Worm (Caenorhabditis elegans) whole organism, mixed stage, embryonic: Measurements from ENCODE around the gene idh-1.

Experiments used
- M03D4.4 ChIP-seq: sonication (generic microtip); optimal IDR thresholded peaks from 2 replicates; lab custom pipeline; 2017; ENCODE audit warnings: mild to moderate bottlenecking, missing genetic modification characterization, missing compliant biosample characterization
- bed-3 ChIP-seq: fragments of 200-800 bp; sonication (Bioruptor generic); optimal IDR thresholded peaks from 3 replicates; lab custom pipeline; 2018; ENCODE audit warnings: mild to moderate bottlenecking, missing genetic modification characterization, moderate library complexity, missing compliant biosample characterization
- blmp-1 ChIP-seq: fragments of 150-350 bp; optimal IDR thresholded peaks from 2 replicates; lab custom pipeline; 2014; ENCODE audit warnings: missing biosample characterization, missing genetic modification characterization
- ceh-39 ChIP-seq: fragments of 150-350 bp; optimal IDR thresholded peaks from 2 replicates; lab custom pipeline; 2014; ENCODE audit warnings: missing biosample characterization, missing genetic modification characterization
- ceh-43 ChIP-seq: fragments of 200-800 bp; sonication (Bioruptor generic); optimal IDR thresholded peaks from 2 replicates; lab custom pipeline; 2018; ENCODE audit warnings: mild to moderate bottlenecking, missing genetic modification characterization, moderate library complexity, missing compliant biosample characterization
- ceh-83 ChIP-seq: fragments of 200-800 bp; sonication (Bioruptor generic); optimal IDR thresholded peaks from 2 replicates; lab custom pipeline; 2018; ENCODE audit warnings: mild to moderate bottlenecking, missing genetic modification characterization, missing compliant biosample characterization
- cnd-1 ChIP-seq: fragments of 200-800 bp; sonication (Bioruptor generic); optimal IDR thresholded peaks from 2 replicates; lab custom pipeline; 2018; ENCODE audit warnings: mild to moderate bottlenecking, missing genetic modification characterization, missing compliant biosample characterization
- drap-1 ChIP-seq: fragments of 200-800 bp; sonication (Bioruptor generic); optimal IDR thresholded peaks from 3 replicates; lab custom pipeline; 2018; ENCODE audit warnings: mild to moderate bottlenecking, missing genetic modification characterization, missing compliant biosample characterization
- elt-1 ChIP-seq: sonication (generic microtip); optimal IDR thresholded peaks from 2 replicates; lab custom pipeline; 2017; ENCODE audit warnings: missing genetic modification characterization, mild to moderate bottlenecking, missing compliant biosample characterization, antibody characterized with exemption, moderate library complexity, borderline replicate concordance; ENCODE audit not compliant: insufficient read depth
- elt-3 ChIP-seq: fragments of 150-350 bp; optimal IDR thresholded peaks from 2 replicates; lab custom pipeline; 2014; ENCODE audit warnings: missing biosample characterization, missing genetic modification characterization
- ham-2 ChIP-seq: fragments of 200-800 bp; sonication (Bioruptor generic); optimal IDR thresholded peaks from 2 replicates; lab custom pipeline; 2018; ENCODE audit warnings: mild to moderate bottlenecking, missing genetic modification characterization, missing compliant biosample characterization
- hlh-1 ChIP-seq: fragments of 150-350 bp; optimal IDR thresholded peaks from 2 replicates; lab custom pipeline; 2014; ENCODE audit warnings: missing biosample characterization, missing genetic modification reagents, missing genetic modification characterization
- lin-13 ChIP-seq: fragments of 150-350 bp; optimal IDR thresholded peaks from 2 replicates; lab custom pipeline; 2014; ENCODE audit warnings: missing biosample characterization, missing genetic modification characterization
- lin-32 ChIP-seq: fragments of 200-800 bp; sonication (Bioruptor generic); optimal IDR thresholded peaks from 2 replicates; lab custom pipeline; 2018; ENCODE audit warnings: mild to moderate bottlenecking, missing genetic modification characterization, missing compliant biosample characterization
- lsy-2 ChIP-seq: fragments of 150-350 bp; optimal IDR thresholded peaks from 2 replicates; lab custom pipeline; 2014; ENCODE audit warnings: missing biosample characterization, missing genetic modification characterization
- mab-5 ChIP-seq: fragments of 150-350 bp; optimal IDR thresholded peaks from 2 replicates; lab custom pipeline; 2014; ENCODE audit warnings: missing biosample characterization, missing genetic modification characterization
- mep-1 ChIP-seq: fragments of 150-350 bp; optimal IDR thresholded peaks from 2 replicates; lab custom pipeline; 2017; ENCODE audit warnings: missing biosample characterization, missing genetic modification reagents, missing genetic modification characterization, inconsistent platforms
- mls-2 ChIP-seq: sonication (generic microtip); optimal IDR thresholded peaks from 2 replicates; lab custom pipeline; 2016; ENCODE audit warnings: mild to moderate bottlenecking, missing genetic modification characterization, moderate library complexity, missing compliant biosample characterization
- nhr-2 ChIP-seq: fragments of 150-350 bp; optimal IDR thresholded peaks from 2 replicates; lab custom pipeline; 2014; ENCODE audit warnings: missing biosample characterization, missing genetic modification characterization
- nhr-237 ChIP-seq: fragments of 150-350 bp; optimal IDR thresholded peaks from 2 replicates; lab custom pipeline; 2014; ENCODE audit warnings: missing biosample characterization, missing genetic modification characterization
- nhr-28 ChIP-seq: fragments of 150-350 bp; optimal IDR thresholded peaks from 2 replicates; lab custom pipeline; 2014; ENCODE audit warnings: missing biosample characterization, missing genetic modification characterization
- nhr-76 ChIP-seq: sonication (generic microtip); optimal IDR thresholded peaks from 2 replicates; lab custom pipeline; 2017; ENCODE audit warnings: missing biosample characterization, missing genetic modification characterization
- pha-4 ChIP-seq: fragments of 150-350 bp; optimal IDR thresholded peaks from 2 replicates; lab custom pipeline; 2018; ENCODE audit warnings: missing biosample characterization, missing genetic modification reagents, missing genetic modification characterization
- sem-2 ChIP-seq: fragments of 200-800 bp; sonication (Bioruptor generic); optimal IDR thresholded peaks from 2 replicates; lab custom pipeline; 2018; ENCODE audit warnings: mild to moderate bottlenecking, missing genetic modification characterization, missing compliant biosample characterization
- snpc-4 ChIP-seq: fragments of 150-350 bp; optimal IDR thresholded peaks from 2 replicates; lab custom pipeline; 2014; ENCODE audit warnings: missing biosample characterization, missing genetic modification characterization
- tbx-8 ChIP-seq: fragments of 200-800 bp; sonication (Bioruptor generic); optimal IDR thresholded peaks from 2 replicates; lab custom pipeline; 2018; ENCODE audit warnings: mild to moderate bottlenecking, missing genetic modification characterization, moderate library complexity, missing compliant biosample characterization
- unc-120 ChIP-seq: sonication (generic microtip); optimal IDR thresholded peaks from 2 replicates; lab custom pipeline; 2017; ENCODE audit warnings: missing genetic modification characterization, missing compliant biosample characterization; ENCODE audit not compliant: poor library complexity, severe bottlenecking
- unc-62 ChIP-seq: fragments of 150-350 bp; optimal IDR thresholded peaks from 2 replicates; lab custom pipeline; 2014; ENCODE audit warnings: missing biosample characterization, missing genetic modification reagents, missing genetic modification characterization
- ztf-11 ChIP-seq: fragments of 150-350 bp; optimal IDR thresholded peaks from 2 replicates; lab custom pipeline; 2014; ENCODE audit warnings: missing biosample characterization, missing genetic modification characterization

The idh-1 gene

ce11 chrIV:9440880-9441336, at the start of gene idh-1:
Gene idh-1 (minus strand): TSS chrIV:9441107.
- TF ChIP-seq mab-5 (no peak), hlh-1 (tag; lab: Kevin White, UChicago) (no peak), nhr-237 (no peak), ztf-11 (no peak), unc-120 (tag; lab: Kevin White, UChicago) (no peak), drap-1 (GFP tag; lab: Kevin White, UChicago) (no peak), unc-62 (no peak), ceh-39 (tag; lab: Kevin White, UChicago) (no peak), nhr-28 (tag; lab: Kevin White, UChicago) (no peak), tbx-8 (GFP tag; lab: Kevin White, UChicago) (no peak)
- TF ChIP-seq, all 35 proteins: peak for 0

DNA sequence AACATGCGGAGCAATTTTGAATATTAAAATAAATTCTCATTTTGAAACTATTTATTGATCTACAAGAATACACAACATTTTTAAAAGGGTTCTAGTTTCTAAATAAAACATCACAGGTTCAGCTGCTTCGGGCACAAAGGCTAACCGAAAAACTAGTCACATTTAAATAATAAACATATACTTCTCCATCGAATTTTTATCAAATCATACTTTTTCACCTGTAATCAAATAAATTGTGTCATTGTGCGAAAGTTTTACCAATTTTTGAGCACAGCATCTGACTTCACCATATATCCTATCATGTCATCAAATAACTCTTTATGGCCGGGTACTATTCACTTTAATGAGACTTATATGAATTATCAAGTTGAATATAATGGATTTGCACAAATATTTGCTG, 49.4 kb upstream of the idh-1 start, which contains the start of gene sru-6:
Gene sru-6 (plus strand): TSS at position 301 of the 400 bp plus-strand sequence.
- TF ChIP-seq pha-4 (tag; lab: Kevin White, UChicago) (no peak), M03D4.4 (tag; lab: Kevin White, UChicago) (no peak), lin-13 (tag; lab: Kevin White, UChicago) (no peak), bed-3 (GFP tag; lab: Kevin White, UChicago) (no peak), hlh-1 (tag; lab: Kevin White, UChicago) (no peak), elt-3 (tag; lab: Kevin White, UChicago) (no peak), mep-1 (no peak)

ce11 chrIV:9488315-9488714, 47.4 kb upstream of the idh-1 start, which contains the start of gene sru-1:
Gene sru-1 (plus strand): TSS chrIV:9488615.
- TF ChIP-seq ceh-43 (GFP tag; lab: Kevin White, UChicago) (no peak), blmp-1 (no peak)

DNA sequence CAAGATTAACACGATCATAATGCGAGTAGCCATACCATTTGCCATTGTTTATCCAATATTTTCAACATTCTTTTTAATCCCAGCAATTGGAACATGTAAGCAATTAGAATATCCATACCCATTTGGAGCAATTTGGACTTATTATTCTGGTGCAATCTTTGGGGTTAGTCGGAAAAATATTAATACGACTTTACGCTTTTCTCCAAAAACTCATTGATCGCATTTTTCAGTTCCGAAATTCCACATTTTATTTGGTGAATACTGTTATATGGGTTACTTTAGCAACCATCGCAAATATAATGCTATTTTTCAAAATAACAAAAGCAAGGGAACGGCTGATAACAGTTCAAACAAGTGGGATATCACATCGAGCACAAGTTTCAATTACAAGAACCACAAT, 45.9 kb upstream of the idh-1 start:
- no peak for TF ChIP-seq nhr-237
- no peak for TF ChIP-seq elt-3 (tag; lab: Kevin White, UChicago)

DNA sequence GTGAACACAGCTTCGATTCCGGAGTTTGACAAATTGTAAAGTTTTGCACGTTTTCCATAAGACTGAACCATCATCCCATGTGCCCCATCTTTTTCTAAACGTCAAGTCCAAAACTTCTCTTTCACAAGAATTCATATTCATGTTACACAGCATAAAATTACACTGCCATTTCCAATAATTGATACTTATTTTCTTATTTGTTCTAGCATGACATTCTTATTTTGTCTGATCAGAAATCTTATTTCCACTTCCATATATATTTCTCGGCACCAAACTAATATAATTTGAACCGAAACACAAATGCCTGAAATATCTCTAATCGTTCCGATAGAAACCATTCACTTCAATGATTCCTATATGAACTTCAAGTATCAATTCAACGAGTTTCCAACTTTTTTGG, 45.1 kb upstream of the idh-1 start, which contains the start of gene sru-2:
Gene sru-2 (plus strand): TSS at position 301 of the 400 bp plus-strand sequence.
- TF ChIP-seq unc-62 (no peak), ceh-83 (GFP tag; lab: Kevin White, UChicago) (no peak), bed-3 (GFP tag; lab: Kevin White, UChicago) (no peak), nhr-2 (tag; lab: Kevin White, UChicago) (no peak), snpc-4 (tag; lab: Kevin White, UChicago) (no peak), ham-2 (GFP tag; lab: Kevin White, UChicago) (no peak), cnd-1 (tag; lab: Kevin White, UChicago) (no peak), nhr-76 (tag; lab: Kevin White, UChicago) (no peak), lin-13 (tag; lab: Kevin White, UChicago) (no peak), pha-4 (tag; lab: Kevin White, UChicago) (no peak)

ce11 chrIV:9485040-9485439, 44.1 kb upstream of the idh-1 start, which contains the start of gene gadr-2:
Gene gadr-2 (minus strand): TSS chrIV:9485140.
- no peak for TF ChIP-seq unc-120 (tag; lab: Kevin White, UChicago)
- TF ChIP-seq blmp-1: no peak
- no peak for TF ChIP-seq elt-1 (tag; lab: Kevin White, UChicago)
- no peak for TF ChIP-seq unc-62
- TF ChIP-seq mep-1: no peak
- no peak for TF ChIP-seq drap-1 (GFP tag; lab: Kevin White, UChicago)

DNA sequence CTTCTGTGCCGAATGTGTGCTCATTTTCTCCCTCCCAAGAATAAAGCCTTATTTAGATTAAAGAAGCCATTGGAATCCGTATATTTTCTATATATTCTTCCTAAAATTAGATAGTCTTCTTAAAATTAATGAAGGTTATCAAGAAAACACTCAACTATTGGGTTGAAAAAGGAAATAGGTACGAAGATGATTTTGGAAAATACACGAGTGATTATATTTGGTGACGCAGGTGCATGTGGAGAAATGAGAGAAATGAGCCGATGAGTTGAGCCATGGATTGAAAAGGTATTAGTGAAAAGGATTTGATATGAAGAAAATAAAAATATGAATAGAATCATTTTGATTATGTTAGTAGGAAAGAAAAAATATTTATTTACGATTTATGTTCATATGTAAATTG, 40.0 kb upstream of the idh-1 start, which contains the start of gene cng-3:
Gene cng-3 (minus strand): TSS at position 102 of the 400 bp plus-strand sequence.
- TF ChIP-seq elt-1 (tag; lab: Kevin White, UChicago) (no peak), cnd-1 (tag; lab: Kevin White, UChicago) (no peak), lsy-2 (no peak), sem-2 (GFP tag; lab: Kevin White, UChicago) (no peak), M03D4.4 (tag; lab: Kevin White, UChicago) (no peak), ceh-39 (tag; lab: Kevin White, UChicago) (no peak), lin-32 (GFP tag; lab: Kevin White, UChicago) (no peak), bed-3 (GFP tag; lab: Kevin White, UChicago) (no peak), mab-5 (no peak), unc-62 (no peak), mls-2 (tag; lab: Kevin White, UChicago) (no peak)
